Worm (Caenorhabditis elegans): ENCODE results near the gene F48G7.4.
A peak's percentile ranks its signal among the peaks of the same experiment; 100 is the strongest.

The F48G7.4 gene

ce11 chrV:617917-618316 lies 1.3 kb upstream of the F48G7.4 start (continued):
- TF ChIP-seq nhr-28 (tag; optimal IDR thresholded peaks at IDR 0.05) (no peak), efl-1 (optimal IDR thresholded peaks at IDR 0.05) (no peak), efl-1 (GFP tag; optimal IDR thresholded peaks at IDR 0.05 in 1 of 2) (no peak), swsn-7 (tag; optimal IDR thresholded peaks at IDR 0.05) (peak; percentile 28), sup-37 (GFP tag; optimal IDR thresholded peaks at IDR 0.05) (no peak), ztf-11 (tag; optimal IDR thresholded peaks at IDR 0.05) (no peak), tbx-2 (tag; optimal IDR thresholded peaks at IDR 0.05) (no peak), xbp-1 (tag; optimal IDR thresholded peaks at IDR 0.05) (no peak)

ce11 chrV:620987-621386 lies 1.7 kb downstream of the F48G7.4 start:
- TF ChIP-seq ceh-82 (tag; optimal IDR thresholded peaks at IDR 0.05) = no peak
- TF ChIP-seq elt-3 (tag; optimal IDR thresholded peaks at IDR 0.05) = no peak
- TF ChIP-seq xbp-1 (tag; optimal IDR thresholded peaks at IDR 0.05) = no peak

- TF ChIP-seq elt-2 (tag; optimal IDR thresholded peaks at IDR 0.05) = peak; percentile 29
- TF ChIP-seq pax-3 (tag; optimal IDR thresholded peaks at IDR 0.05) = no peak
- TF ChIP-seq mdl-1 (tag; optimal IDR thresholded peaks at IDR 0.05) = no peak
- TF ChIP-seq elt-3 (tag; optimal IDR thresholded peaks at IDR 0.05) = no peak
Observed at ce11 chrV:622902-623301, 3.6 kb downstream of the F48G7.4 start, which contains the start of gene F48G7.5. Gene F48G7.5 (minus strand): TSS chrV:622935.

ce11 chrV:624922-625321 lies 5.7 kb downstream of the F48G7.4 start, which contains the start of gene srt-17:
Gene srt-17 (minus strand): TSS chrV:625022.
- TF ChIP-seq ztf-4 (tag; optimal IDR thresholded peaks at IDR 0.05) = no peak
- no peak for TF ChIP-seq rnt-1 (tag; optimal IDR thresholded peaks at IDR 0.05)
- TF ChIP-seq nhr-19 (GFP tag; conservative IDR thresholded peaks at IDR 0.05) = no peak
- no peak for TF ChIP-seq ets-5 (GFP tag; IDR thresholded peaks at IDR 0.05)
- TF ChIP-seq skn-1 (tag; optimal IDR thresholded peaks at IDR 0.05) = no peak
- no peak for TF ChIP-seq isw-1 (GFP tag; IDR thresholded peaks at IDR 0.05)
- no peak for TF ChIP-seq sptf-1 (tag; optimal IDR thresholded peaks at IDR 0.05)

ce11 chrV:626321-626720 lies 7.1 kb downstream of the F48G7.4 start, which contains the start of gene F48G7.7:
Gene F48G7.7 (minus strand): TSS chrV:626421.
- TF ChIP-seq C16A3.4 (tag; optimal IDR thresholded peaks at IDR 0.05) = no peak
- no peak for TF ChIP-seq Y116A8C.19 (tag; optimal IDR thresholded peaks at IDR 0.05; ENCODE audit: borderline replicate concordance)
- no peak for TF ChIP-seq lin-14 (GFP tag; optimal IDR thresholded peaks at IDR 0.05)
- no peak for TF ChIP-seq blmp-1 (tag; optimal IDR thresholded peaks at IDR 0.05)
- no peak for TF ChIP-seq hpl-2 (GFP tag; optimal IDR thresholded peaks at IDR 0.05)
- no peak for TF ChIP-seq ceh-82 (tag; optimal IDR thresholded peaks at IDR 0.05)
- no peak for TF ChIP-seq unc-30 (tag; optimal IDR thresholded peaks at IDR 0.05)
- TF ChIP-seq hlh-17 (GFP tag; optimal IDR thresholded peaks at IDR 0.05; ENCODE audit: borderline replicate concordance) = no peak
- TF ChIP-seq ama-1 (optimal IDR thresholded peaks at IDR 0.05) = no peak
- TF ChIP-seq unc-62 (GFP tag; optimal IDR thresholded peaks at IDR 0.05) = no peak
- no peak for TF ChIP-seq pqm-1 (tag; optimal IDR thresholded peaks at IDR 0.05)
- TF ChIP-seq dpl-1 (GFP tag; optimal IDR thresholded peaks at IDR 0.05) = no peak
- TF ChIP-seq ceh-8 (GFP tag; optimal IDR thresholded peaks at IDR 0.05) = no peak
- TF ChIP-seq ceh-90 (tag; optimal IDR thresholded peaks at IDR 0.05) = no peak
- no peak for TF ChIP-seq nhr-11 (tag; optimal IDR thresholded peaks at IDR 0.05)
- no peak for TF ChIP-seq nhr-19 (GFP tag; conservative IDR thresholded peaks at IDR 0.05)
- TF ChIP-seq irx-1 (tag; optimal IDR thresholded peaks at IDR 0.05) = no peak
- TF ChIP-seq fkh-10 (GFP tag; optimal IDR thresholded peaks at IDR 0.05) = no peak
- TF ChIP-seq nhr-47 (tag; optimal IDR thresholded peaks at IDR 0.05) = no peak

Measured in whole organism, L1 larva.